Fruit fly (Drosophila melanogaster) whole organism, embryonic: Measurements from ENCODE around the gene CG2691.
A peak's percentile ranks its signal among the peaks of the same experiment; 100 is the strongest.

Source experiments
- Bdp1 ChIP-seq: fragments of 200-800 bp; sonication (Bioruptor generic); optimal IDR thresholded peaks from 3 replicates; lab custom pipeline; 2016; ENCODE audit warnings: missing biosample characterization, missing genetic modification characterization
- BtbVII ChIP-seq: fragments of 200-800 bp; sonication (Bioruptor generic); optimal IDR thresholded peaks from 3 replicates; lab custom pipeline; 2017; ENCODE audit warnings: missing biosample characterization, mild to moderate bottlenecking, missing genetic modification characterization
- CG10209 ChIP-seq: fragments of 200-800 bp; sonication (Bioruptor generic); optimal IDR thresholded peaks from 3 replicates; lab custom pipeline; 2017; ENCODE audit warnings: missing biosample characterization, mild to moderate bottlenecking, missing genetic modification characterization, missing genetic modification reagents
- CG11695 ChIP-seq: fragments of 200-800 bp; sonication (Bioruptor generic); IDR thresholded peaks from 3 replicates; pipeline ENCODE4 v1.3.6; 2022; ENCODE audit warnings: missing biosample characterization, missing genetic modification characterization
- CG15479 ChIP-seq: fragments of 200-800 bp; sonication (Bioruptor generic); optimal IDR thresholded peaks from 3 replicates; lab custom pipeline; 2019; ENCODE audit warnings: missing biosample characterization, mild to moderate bottlenecking, missing genetic modification characterization, moderate library complexity
- CG15601 ChIP-seq: fragments of 200-800 bp; sonication (Bioruptor generic); optimal IDR thresholded peaks from 3 replicates; lab custom pipeline; 2019; ENCODE audit warnings: missing biosample characterization, mild to moderate bottlenecking, missing genetic modification characterization, moderate library complexity
- CG1602 ChIP-seq: fragments of 200-800 bp; sonication (Bioruptor generic); optimal IDR thresholded peaks from 3 replicates; lab custom pipeline; 2016; ENCODE audit warnings: missing biosample characterization, missing genetic modification characterization
- CG1647 ChIP-seq: fragments of 200-800 bp; sonication (Bioruptor generic); optimal IDR thresholded peaks from 3 replicates; lab custom pipeline; 2016; ENCODE audit warnings: missing biosample characterization, missing genetic modification characterization
- CG16779 ChIP-seq: fragments of 200-800 bp; sonication (Bioruptor generic); IDR thresholded peaks from 2 replicates; pipeline ENCODE4 v1.3.6; 2022; ENCODE audit warnings: missing biosample characterization, missing genetic modification characterization
- CG18764 ChIP-seq: fragments of 200-800 bp; sonication (Bioruptor generic); optimal IDR thresholded peaks from 3 replicates; lab custom pipeline; 2016; ENCODE audit warnings: missing biosample characterization, missing genetic modification characterization
- CG2202 ChIP-seq: fragments of 200-800 bp; sonication (Bioruptor generic); optimal IDR thresholded peaks from 2 replicates; lab custom pipeline; 2018; ENCODE audit warnings: missing biosample characterization, mild to moderate bottlenecking, missing genetic modification characterization
- CG2712 ChIP-seq: fragments of 200-800 bp; optimal IDR thresholded peaks from 3 replicates; lab custom pipeline; 2019; ENCODE audit warnings: missing biosample characterization, mild to moderate bottlenecking, missing genetic modification characterization, moderate library complexity
- CG30403 ChIP-seq: fragments of 200-800 bp; sonication (Bioruptor generic); optimal IDR thresholded peaks from 3 replicates; lab custom pipeline; 2016; ENCODE audit warnings: missing biosample characterization, missing genetic modification characterization
- CG3838 ChIP-seq: fragments of 200-800 bp; sonication (Bioruptor generic); optimal IDR thresholded peaks from 3 replicates; lab custom pipeline; 2016; ENCODE audit warnings: missing biosample characterization, missing genetic modification characterization
- CG3847 ChIP-seq: fragments of 200-800 bp; sonication (Bioruptor generic); IDR thresholded peaks from 2 replicates; pipeline ENCODE4 v1.3.6; 2022; ENCODE audit warnings: missing biosample characterization, missing genetic modification characterization
- CG4707 ChIP-seq: fragments of 200-800 bp; sonication (Bioruptor generic); optimal IDR thresholded peaks from 2 replicates; lab custom pipeline; 2018; ENCODE audit warnings: missing biosample characterization, mild to moderate bottlenecking, missing genetic modification characterization, moderate library complexity
- CG5953 ChIP-seq: fragments of 200-800 bp; sonication (Bioruptor generic); IDR thresholded peaks from 2 replicates; pipeline ENCODE4 v1.3.6; 2022; ENCODE audit warnings: missing biosample characterization, missing genetic modification characterization
- CG6683 ChIP-seq: fragments of 200-800 bp; sonication (Bioruptor generic); optimal IDR thresholded peaks from 2 replicates; lab custom pipeline; 2017; ENCODE audit warnings: missing biosample characterization, mild to moderate bottlenecking, missing genetic modification characterization, missing genetic modification reagents
- CG6813 ChIP-seq: fragments of 200-800 bp; sonication (Bioruptor generic); optimal IDR thresholded peaks from 2 replicates; lab custom pipeline; 2017; ENCODE audit warnings: missing biosample characterization, missing genetic modification characterization, mild to moderate bottlenecking, moderate library complexity, missing genetic modification reagents
- Dip3 ChIP-seq: fragments of 200-800 bp; sonication (Bioruptor generic); optimal IDR thresholded peaks from 3 replicates; lab custom pipeline; 2016; ENCODE audit warnings: missing biosample characterization, missing genetic modification characterization
- Dll ChIP-seq: fragments of 200-800 bp; sonication (Bioruptor generic); IDR thresholded peaks from 4 replicates; pipeline ENCODE4 v1.3.6; 2022; ENCODE audit warnings: missing biosample characterization, missing genetic modification characterization; ENCODE audit not compliant: partially characterized antibody
- Doc2 ChIP-seq: fragments of 200-800 bp; sonication (Bioruptor generic); IDR thresholded peaks from 2 replicates; pipeline ENCODE4 v1.3.6; 2022; ENCODE audit warnings: missing biosample characterization, missing genetic modification characterization
- Ets97D ChIP-seq: fragments of 200-800 bp; sonication (Bioruptor generic); optimal IDR thresholded peaks from 3 replicates; lab custom pipeline; 2016; ENCODE audit warnings: missing biosample characterization, missing genetic modification characterization
- HLH54F ChIP-seq: fragments of 200-800 bp; sonication (Bioruptor generic); optimal IDR thresholded peaks from 3 replicates; lab custom pipeline; 2016; ENCODE audit warnings: missing biosample characterization, missing genetic modification characterization
- Mrtf ChIP-seq: fragments of 200-800 bp; sonication (Bioruptor generic); IDR thresholded peaks from 3 replicates; pipeline ENCODE4 v1.3.6; 2022; ENCODE audit warnings: missing biosample characterization, missing genetic modification characterization
- NC2α ChIP-seq: fragments of 200-800 bp; sonication (Bioruptor generic); optimal IDR thresholded peaks from 2 replicates; lab custom pipeline; 2016; ENCODE audit warnings: missing biosample characterization, missing genetic modification characterization
- Nf-YA ChIP-seq: fragments of 200-800 bp; sonication (Bioruptor generic); IDR thresholded peaks from 2 replicates; pipeline ENCODE4 v1.3.6; 2022; ENCODE audit warnings: missing biosample characterization, missing genetic modification characterization
- Oaz ChIP-seq: fragments of 200-800 bp; sonication (Bioruptor generic); IDR thresholded peaks from 2 replicates; pipeline ENCODE4 v1.3.6; 2022; ENCODE audit warnings: missing biosample characterization, missing genetic modification characterization
- Ravus ChIP-seq: fragments of 200-800 bp; sonication (Bioruptor generic); IDR thresholded peaks from 2 replicates; pipeline ENCODE4 v1.3.6; 2022; ENCODE audit warnings: missing biosample characterization, missing genetic modification characterization
- Spps ChIP-seq: fragments of 200-800 bp; sonication (Bioruptor generic); optimal IDR thresholded peaks from 2 replicates; lab custom pipeline; 2018; ENCODE audit warnings: missing biosample characterization, mild to moderate bottlenecking, missing genetic modification characterization
- Ssrp ChIP-seq: fragments of 200-800 bp; sonication (Bioruptor generic); optimal IDR thresholded peaks from 2 replicates; lab custom pipeline; 2018; ENCODE audit warnings: missing biosample characterization, mild to moderate bottlenecking, missing genetic modification characterization, moderate library complexity
- bab2 ChIP-seq: fragments of 200-800 bp; sonication (Bioruptor generic); optimal IDR thresholded peaks from 2 replicates; lab custom pipeline; 2016; ENCODE audit warnings: missing biosample characterization, missing genetic modification characterization
- bigmax ChIP-seq: fragments of 200-800 bp; sonication (Bioruptor generic); optimal IDR thresholded peaks from 2 replicates; lab custom pipeline; 2018; ENCODE audit warnings: missing biosample characterization, mild to moderate bottlenecking, missing genetic modification characterization
- btn ChIP-seq: fragments of 200-800 bp; sonication (Bioruptor generic); optimal IDR thresholded peaks from 2 replicates; lab custom pipeline; 2016; ENCODE audit warnings: missing biosample characterization, missing genetic modification characterization
- chinmo ChIP-seq: fragments of 200-800 bp; sonication (Bioruptor generic); IDR thresholded peaks from 4 replicates; pipeline ENCODE4 v1.3.6; 2022; ENCODE audit warnings: missing biosample characterization, missing genetic modification characterization; ENCODE audit not compliant: partially characterized antibody
- chm ChIP-seq: fragments of 200-800 bp; sonication (Bioruptor generic); IDR thresholded peaks from 2 replicates; pipeline ENCODE4 v1.3.6; 2022; ENCODE audit warnings: missing biosample characterization, missing genetic modification characterization
- da ChIP-seq: fragments of 200-800 bp; sonication (Bioruptor generic); optimal IDR thresholded peaks from 2 replicates; lab custom pipeline; 2016; ENCODE audit warnings: missing biosample characterization, missing genetic modification characterization
- dati ChIP-seq: fragments of 200-800 bp; sonication (Bioruptor generic); IDR thresholded peaks from 2 replicates; pipeline ENCODE4 v1.3.6; 2022; ENCODE audit warnings: missing biosample characterization, missing genetic modification characterization
- dimm ChIP-seq: fragments of 200-800 bp; sonication (Bioruptor generic); IDR thresholded peaks from 2 replicates; pipeline ENCODE4 v1.3.6; 2022; ENCODE audit warnings: missing biosample characterization, missing genetic modification characterization
- grau ChIP-seq: fragments of 200-800 bp; optimal IDR thresholded peaks from 3 replicates; lab custom pipeline; 2019; ENCODE audit warnings: missing biosample characterization, mild to moderate bottlenecking, missing genetic modification characterization, moderate library complexity
- hbn ChIP-seq: fragments of 200-800 bp; sonication (Bioruptor generic); IDR thresholded peaks from 2 replicates; pipeline ENCODE4 v1.3.6; 2022; ENCODE audit warnings: missing biosample characterization, missing genetic modification characterization; ENCODE audit not compliant: partially characterized antibody
- nerfin-1 ChIP-seq: fragments of 200-800 bp; sonication (Bioruptor generic); optimal IDR thresholded peaks from 3 replicates; lab custom pipeline; 2019; ENCODE audit warnings: missing biosample characterization, mild to moderate bottlenecking, missing genetic modification characterization, moderate library complexity
- pb ChIP-seq: fragments of 200-800 bp; sonication (Bioruptor generic); optimal IDR thresholded peaks from 3 replicates; lab custom pipeline; 2016; ENCODE audit warnings: missing biosample characterization, missing genetic modification characterization
- pfk ChIP-seq: fragments of 200-800 bp; sonication (Bioruptor generic); optimal IDR thresholded peaks from 2 replicates; lab custom pipeline; 2018; ENCODE audit warnings: missing biosample characterization, mild to moderate bottlenecking, missing genetic modification characterization, moderate library complexity
- ranshi ChIP-seq: fragments of 200-800 bp; sonication (Bioruptor generic); IDR thresholded peaks from 2 replicates; pipeline ENCODE4 v1.3.6; 2022; ENCODE audit warnings: missing biosample characterization, missing genetic modification characterization
- slbo ChIP-seq: fragments of 200-800 bp; sonication (Bioruptor generic); IDR thresholded peaks from 2 replicates; pipeline ENCODE4 v1.3.6; 2022; ENCODE audit warnings: missing biosample characterization, missing genetic modification characterization
- slou ChIP-seq: fragments of 200-800 bp; sonication (Bioruptor generic); optimal IDR thresholded peaks from 3 replicates; lab custom pipeline; 2016; ENCODE audit warnings: missing biosample characterization, missing genetic modification characterization
- tin ChIP-seq: fragments of 200-800 bp; sonication (Bioruptor generic); optimal IDR thresholded peaks from 3 replicates; lab custom pipeline; 2016; ENCODE audit warnings: missing biosample characterization, missing genetic modification characterization
- twi ChIP-seq: fragments of 200-800 bp; optimal IDR thresholded peaks from 2 replicates; lab custom pipeline; 2019; ENCODE audit warnings: missing biosample characterization, mild to moderate bottlenecking, missing genetic modification characterization, moderate library complexity
- usp ChIP-seq: fragments of >200 bp; optimal IDR thresholded peaks from 2 replicates; lab custom pipeline; 2017; ENCODE audit warnings: missing biosample characterization, missing genetic modification characterization

CG2691 gene

DNA sequence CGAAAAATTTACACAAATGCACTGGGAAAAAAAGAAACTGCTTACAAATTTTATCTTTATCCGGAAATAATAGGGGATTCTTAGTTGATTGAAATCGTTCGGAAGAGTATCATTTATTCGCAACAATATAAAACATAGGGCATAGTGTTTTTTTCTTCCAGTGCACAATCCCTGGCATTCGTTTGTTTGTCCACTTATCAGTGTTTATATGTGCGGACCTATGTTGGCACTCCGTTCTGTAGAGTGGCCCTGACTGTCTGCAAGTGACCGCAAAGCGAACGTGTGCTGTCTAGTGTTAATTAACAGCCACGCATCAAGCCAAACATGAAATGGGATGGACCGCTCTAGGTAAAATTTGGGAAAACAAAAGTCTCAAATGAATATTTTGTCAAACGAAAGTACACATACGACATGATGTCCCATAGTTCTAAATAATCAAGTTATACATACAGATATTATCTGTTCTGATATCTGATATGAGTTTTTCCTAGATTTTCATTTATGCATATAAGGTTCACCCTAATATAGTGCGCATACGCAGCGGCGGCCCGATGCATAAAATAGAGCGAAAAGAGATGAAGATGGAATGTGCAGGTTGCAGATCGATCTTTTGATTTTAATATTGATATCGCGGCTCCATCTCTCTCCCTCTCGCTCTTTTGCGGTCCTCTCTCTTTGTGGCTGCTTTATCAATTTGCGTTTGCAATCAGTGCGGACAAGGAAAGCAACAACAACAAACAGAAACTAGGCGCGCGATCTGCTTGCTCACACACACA, 17.1 kb upstream of the CG2691 start (continued):
- TF ChIP-seq CG1647 (peak; percentile 94), grau (tag; lab: Kevin White, UChicago) (peak; percentile 93), da (GFP tag; lab: Kevin White, UChicago) (peak; percentile 89), CG1602 (GFP tag; lab: Kevin White, UChicago) (peak; percentile 91), chm (peak; percentile 78), bigmax (no peak), Dip3 (GFP tag; lab: Kevin White, UChicago) (peak; percentile 96), Spps (tag; lab: Kevin White, UChicago) (peak; percentile 62), CG30403 (GFP tag; lab: Kevin White, UChicago) (peak; percentile 95), CG2202 (peak; percentile 81), Dll (GFP tag; lab: Robert Waterston, UW) (no peak), tin (peak; percentile 91), CG3847 (GFP tag; lab: Robert Waterston, UW) (peak; percentile 94), dimm (GFP tag; lab: Robert Waterston, UW) (peak; percentile 68), twi (peak; percentile 73), ranshi (peak; percentile 89), Bdp1 (GFP tag; lab: Kevin White, UChicago) (peak; percentile 87), slou (GFP tag; lab: Kevin White, UChicago) (peak; percentile 67), slbo (GFP tag; lab: Robert Waterston, UW) (peak; percentile 97), Mrtf (GFP tag; lab: Robert Waterston, UW) (peak; percentile 94), Ssrp (peak; percentile 89), pb (GFP tag; lab: Kevin White, UChicago) (peak; percentile 95), hbn (no peak), pfk (no peak), HLH54F (GFP tag; lab: Kevin White, UChicago) (peak; percentile 95), BtbVII (GFP tag; lab: Kevin White, UChicago) (peak; percentile 88), CG16779 (GFP tag; lab: Robert Waterston, UW) (peak; percentile 92), Doc2 (GFP tag; lab: Robert Waterston, UW) (peak; percentile 69; the same call in 1 of the 2 replicates), CG3838 (GFP tag; lab: Kevin White, UChicago) (peak; percentile 89), NC2α (GFP tag; lab: Kevin White, UChicago) (peak; percentile 72), CG6813 (GFP tag; lab: Kevin White, UChicago) (peak; percentile 86), bab2 (GFP tag; lab: Kevin White, UChicago) (peak; percentile 96), CG10209 (GFP tag; lab: Kevin White, UChicago) (peak; percentile 94), CG18764 (GFP tag; lab: Kevin White, UChicago) (peak; percentile 87), Oaz (peak; percentile 88), Ravus (GFP tag; lab: Robert Waterston, UW) (peak; percentile 78), CG6683 (GFP tag; lab: Kevin White, UChicago) (peak; percentile 76), CG2712 (tag; lab: Kevin White, UChicago) (peak; percentile 90), CG5953 (peak; percentile 84), Ets97D (GFP tag; lab: Kevin White, UChicago) (peak; percentile 87), CG15479 (no peak), nerfin-1 (tag; lab: Kevin White, UChicago) (peak; percentile 87), Nf-YA (peak; percentile 79), btn (GFP tag; lab: Kevin White, UChicago) (peak; percentile 92), chinmo (GFP tag; lab: Robert Waterston, UW) (no peak; the same call in 3 of the 4 replicates), usp (GFP tag; lab: Kevin White, UChicago) (no peak), CG11695 (peak; percentile 91), dati (GFP tag; lab: Robert Waterston, UW) (peak; percentile 84; the same call in 1 of the 2 replicates), CG4707 (GFP tag; lab: Kevin White, UChicago) (peak; percentile 51), CG15601 (peak; percentile 87)
